Worm (Caenorhabditis elegans): ENCODE results near the gene C39E6.2.

- TF ChIP-seq ztf-11 (tag; optimal IDR thresholded peaks at IDR 0.05) = no peak
- TF ChIP-seq nhr-76 (tag; optimal IDR thresholded peaks at IDR 0.05) = no peak
- TF ChIP-seq egl-27 (tag; optimal IDR thresholded peaks at IDR 0.05) = no peak
- no peak for TF ChIP-seq ceh-28 (tag; optimal IDR thresholded peaks at IDR 0.05)
- TF ChIP-seq ceh-9 (tag; optimal IDR thresholded peaks at IDR 0.05) = no peak
- TF ChIP-seq unc-39 (tag; optimal IDR thresholded peaks at IDR 0.05) = no peak
- no peak for TF ChIP-seq pqm-1 (tag; optimal IDR thresholded peaks at IDR 0.05)
- TF ChIP-seq nhr-12 (tag; optimal IDR thresholded peaks at IDR 0.05) = no peak
- TF ChIP-seq nhr-237 (tag; optimal IDR thresholded peaks at IDR 0.05) = no peak
- TF ChIP-seq zag-1 (tag; optimal IDR thresholded peaks at IDR 0.05) = no peak
- no peak for TF ChIP-seq snpc-4 (tag; optimal IDR thresholded peaks at IDR 0.05)
- TF ChIP-seq skn-1 (tag; optimal IDR thresholded peaks at IDR 0.05) = no peak
- no peak for TF ChIP-seq nhr-77 (tag; optimal IDR thresholded peaks at IDR 0.05)
- no peak for TF ChIP-seq unc-62 (GFP tag; optimal IDR thresholded peaks at IDR 0.05)
Observed at ce11 chrX:4782197-4782596, 27.3 kb upstream of the C39E6.2 start, which contains the start of gene hum-10.
